Fruit fly (Drosophila melanogaster): Measurements from ENCODE around the gene Acp63F.

The Acp63F gene

DNA sequence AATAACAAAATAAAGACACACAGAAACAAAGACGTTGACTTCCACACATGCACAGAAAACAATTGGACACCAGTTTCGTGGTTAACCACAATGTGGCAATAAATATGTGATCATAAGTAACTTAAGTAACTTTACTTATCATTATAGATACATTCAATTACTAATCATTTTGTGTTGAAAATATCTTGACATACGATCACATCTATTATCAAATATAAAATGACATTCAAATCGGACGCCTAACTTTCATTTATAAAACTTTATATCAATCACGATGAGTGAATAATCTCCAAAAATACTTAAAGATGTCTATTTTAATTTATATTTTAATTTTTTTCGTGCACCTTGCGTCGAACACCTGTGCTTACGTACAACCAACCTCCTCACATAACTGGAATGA, 37.7 kb downstream of the Acp63F start:
- TF ChIP-seq HLH106 (tag; optimal IDR thresholded peaks at IDR 0.05): peak; percentile 62
- TF ChIP-seq pan (optimal IDR thresholded peaks at IDR 0.05): no peak
- TF ChIP-seq ey (GFP tag; optimal IDR thresholded peaks at IDR 0.05): peak; percentile 35
- peak; percentile 3 for TF ChIP-seq rgr (GFP tag; optimal IDR thresholded peaks at IDR 0.05)
- peak; percentile 41 for TF ChIP-seq dmrt93B (GFP tag; optimal IDR thresholded peaks at IDR 0.05)
- no peak for TF ChIP-seq CrebA (GFP tag; optimal IDR thresholded peaks at IDR 0.05; ENCODE audit: borderline replicate concordance)
- TF ChIP-seq psq (GFP tag; optimal IDR thresholded peaks at IDR 0.05): peak; percentile 14
- TF ChIP-seq sv (GFP tag; optimal IDR thresholded peaks at IDR 0.05): no peak

DNA sequence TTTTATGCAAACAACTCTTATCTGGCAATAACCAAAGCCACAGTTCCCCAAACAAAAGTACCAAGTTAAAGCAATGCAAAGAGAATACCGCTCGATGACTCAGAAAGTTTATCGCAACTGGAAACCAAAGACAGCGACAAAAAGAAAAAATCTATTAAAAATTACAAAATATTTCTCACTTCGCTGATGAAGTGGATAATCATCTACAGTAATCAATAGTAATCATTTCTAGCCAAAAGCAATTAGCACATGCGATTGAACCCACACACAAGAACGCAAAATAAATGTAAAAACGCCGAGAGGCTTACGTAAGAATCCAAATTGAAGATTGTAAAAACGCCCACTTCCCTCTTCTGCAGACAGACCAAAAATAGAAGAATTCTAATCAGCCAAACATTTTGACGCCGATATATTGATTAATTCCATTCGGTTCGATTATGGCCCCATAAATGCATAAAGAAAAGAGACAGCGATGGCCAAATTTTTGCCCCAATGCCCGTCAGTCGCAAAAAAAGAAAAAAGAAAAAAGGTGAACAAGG, 39.5 kb downstream of the Acp63F start:
- TF ChIP-seq Myc (optimal IDR thresholded peaks at IDR 0.05) (no peak), Sp1 (GFP tag; optimal IDR thresholded peaks at IDR 0.05) (peak; percentile 0), CrebA (GFP tag; optimal IDR thresholded peaks at IDR 0.05; ENCODE audit: borderline replicate concordance) (peak; percentile 46)

DNA sequence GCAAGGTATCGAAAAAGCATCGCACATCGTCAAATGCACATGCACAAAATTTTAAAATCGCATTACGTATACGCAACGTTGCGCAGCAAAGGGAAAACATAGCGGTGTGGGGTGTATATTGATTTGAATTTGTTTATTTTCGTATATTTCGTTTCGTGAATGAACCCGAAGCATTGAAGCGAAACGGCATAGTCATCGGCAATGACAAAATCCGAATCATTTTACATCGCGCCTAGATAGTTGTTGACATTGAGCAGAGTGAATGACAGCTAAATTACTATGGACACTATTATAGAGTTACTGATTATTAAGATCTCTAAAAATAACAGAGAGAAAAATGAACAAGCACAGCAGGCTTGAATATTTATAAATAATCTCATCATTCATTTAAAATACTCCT, 42.8 kb downstream of the Acp63F start:
- TF ChIP-seq CG9705 (GFP tag; optimal IDR thresholded peaks at IDR 0.05): no peak
- TF ChIP-seq GATAd (GFP tag; optimal IDR thresholded peaks at IDR 0.05): no peak

DNA sequence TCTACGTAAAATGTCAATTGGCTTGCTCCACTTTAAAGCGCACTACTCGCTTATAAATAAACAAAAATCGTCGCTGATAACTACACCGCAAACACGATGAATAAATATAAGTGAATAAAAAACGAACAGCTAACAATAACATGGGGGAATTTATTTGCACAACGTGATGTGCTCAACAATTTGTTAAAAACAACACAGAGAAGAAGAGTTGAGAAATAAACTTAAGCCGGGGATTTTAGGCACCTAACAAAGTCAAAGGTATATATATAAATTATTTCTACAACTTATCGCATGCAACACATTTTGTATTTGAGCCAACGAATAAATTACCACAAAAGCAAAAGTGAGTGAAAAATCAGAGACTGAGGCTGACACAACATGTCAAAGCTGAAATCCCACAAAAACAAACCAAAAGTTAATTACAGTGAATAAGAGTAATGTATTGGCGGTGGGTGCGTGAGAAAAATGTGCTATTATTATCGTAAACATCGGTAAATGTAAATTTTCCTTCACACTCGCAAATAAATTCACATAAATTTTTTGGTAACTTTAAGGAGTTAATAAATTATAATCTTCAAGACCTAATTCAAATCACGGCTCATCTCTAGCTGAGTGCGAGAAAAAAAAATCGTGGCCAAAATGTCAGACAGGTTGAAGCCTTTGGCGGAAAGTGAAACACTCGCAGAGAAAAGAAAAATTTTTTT, 43.7 kb downstream of the Acp63F start:
- TF ChIP-seq GATAd (GFP tag; optimal IDR thresholded peaks at IDR 0.05): no peak
- TF ChIP-seq Hr78 (GFP tag; optimal IDR thresholded peaks at IDR 0.05): no peak
- peak; percentile 31 for TF ChIP-seq br (GFP tag; optimal IDR thresholded peaks at IDR 0.05)
- peak; percentile 25 for TF ChIP-seq ey (GFP tag; optimal IDR thresholded peaks at IDR 0.05)
- TF ChIP-seq Hr83 (GFP tag; optimal IDR thresholded peaks at IDR 0.05; ENCODE audit: poor library complexity, severe bottlenecking): no peak
- TF ChIP-seq brk (GFP tag; optimal IDR thresholded peaks at IDR 0.05): no peak
- peak; percentile 42 for TF ChIP-seq OdsH (GFP tag; optimal IDR thresholded peaks at IDR 0.05)
- peak; percentile 11 for TF ChIP-seq fru (GFP tag; optimal IDR thresholded peaks at IDR 0.05)
- TF ChIP-seq Sp1 (GFP tag; optimal IDR thresholded peaks at IDR 0.05): no peak
- TF ChIP-seq Jra (GFP tag; optimal IDR thresholded peaks at IDR 0.05): no peak
- peak; percentile 39 for TF ChIP-seq rgr (GFP tag; optimal IDR thresholded peaks at IDR 0.05)
- TF ChIP-seq N (GFP tag; optimal IDR thresholded peaks at IDR 0.05): no peak
- TF ChIP-seq CG32264 (GFP tag; optimal IDR thresholded peaks at IDR 0.05): peak; percentile 18
- TF ChIP-seq h (GFP tag; optimal IDR thresholded peaks at IDR 0.05): peak; percentile 13
- TF ChIP-seq HLH106 (tag; optimal IDR thresholded peaks at IDR 0.05): no peak
- no peak for TF ChIP-seq dmrt93B (GFP tag; optimal IDR thresholded peaks at IDR 0.05)
- TF ChIP-seq jim (GFP tag; optimal IDR thresholded peaks at IDR 0.05): no peak
- no peak for TF ChIP-seq Dfd (GFP tag; optimal IDR thresholded peaks at IDR 0.05)

DNA sequence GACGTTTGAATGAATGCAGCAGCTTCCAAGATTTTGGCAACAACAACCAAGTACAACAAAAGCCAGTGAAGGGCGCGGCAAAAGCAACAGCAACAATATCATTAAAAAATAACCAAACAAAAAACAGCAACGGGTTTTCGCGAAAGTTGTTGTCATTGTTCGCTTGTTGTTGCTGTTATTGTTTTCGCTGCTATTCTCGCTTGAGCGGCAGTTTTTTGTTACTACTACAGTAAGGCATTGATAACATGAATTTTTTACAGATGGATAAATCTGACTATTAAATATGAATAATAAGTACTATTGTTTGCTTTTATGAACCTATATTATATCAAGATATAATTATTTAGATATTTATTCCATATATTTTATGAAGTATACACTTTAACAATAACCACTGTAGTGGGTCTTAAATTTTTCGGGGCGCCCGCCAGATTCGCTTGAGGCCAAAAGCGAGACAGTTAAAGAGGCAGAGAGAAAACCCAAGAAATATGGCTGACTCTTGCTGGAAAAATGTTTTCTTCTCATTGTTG, 44.7 kb downstream of the Acp63F start:
- peak; percentile 55 for TF ChIP-seq Hnf4 (GFP tag; optimal IDR thresholded peaks at IDR 0.05)
- TF ChIP-seq Jra (GFP tag; optimal IDR thresholded peaks at IDR 0.05): no peak
- peak; percentile 20 for TF ChIP-seq Vsx2 (GFP tag; optimal IDR thresholded peaks at IDR 0.05; ENCODE audit: partially characterized antibody)
- TF ChIP-seq Mio (GFP tag; optimal IDR thresholded peaks at IDR 0.05): no peak
- TF ChIP-seq N (GFP tag; optimal IDR thresholded peaks at IDR 0.05): no peak
- TF ChIP-seq HLH106 (tag; optimal IDR thresholded peaks at IDR 0.05): peak; percentile 86
- no peak for TF ChIP-seq CG32264 (GFP tag; optimal IDR thresholded peaks at IDR 0.05)
- TF ChIP-seq dsf (GFP tag; optimal IDR thresholded peaks at IDR 0.05; ENCODE audit: borderline replicate concordance): no peak
- TF ChIP-seq psq (GFP tag; optimal IDR thresholded peaks at IDR 0.05): peak; percentile 82
- peak; percentile 38 for TF ChIP-seq tai (GFP tag; optimal IDR thresholded peaks at IDR 0.05)
- TF ChIP-seq GATAd (GFP tag; optimal IDR thresholded peaks at IDR 0.05): no peak
- no peak for TF ChIP-seq usp (GFP tag; optimal IDR thresholded peaks at IDR 0.05)
- no peak for TF ChIP-seq Abd-B (GFP tag; optimal IDR thresholded peaks at IDR 0.05)
- TF ChIP-seq Rel (GFP tag; optimal IDR thresholded peaks at IDR 0.05): peak; percentile 6
- peak; percentile 42 for TF ChIP-seq Rel (tag; optimal IDR thresholded peaks at IDR 0.05)
- TF ChIP-seq br (GFP tag; optimal IDR thresholded peaks at IDR 0.05): peak; percentile 19
- TF ChIP-seq Dfd (GFP tag; optimal IDR thresholded peaks at IDR 0.05): no peak
- TF ChIP-seq fru (GFP tag; optimal IDR thresholded peaks at IDR 0.05): peak; percentile 69
- peak; percentile 39 for TF ChIP-seq CG9705 (GFP tag; optimal IDR thresholded peaks at IDR 0.05)
- TF ChIP-seq pan (optimal IDR thresholded peaks at IDR 0.05): no peak
- peak; percentile 48 for TF ChIP-seq woc (GFP tag; optimal IDR thresholded peaks at IDR 0.05)
- peak; percentile 45 for TF ChIP-seq ey (GFP tag; optimal IDR thresholded peaks at IDR 0.05)
- TF ChIP-seq Sp1 (GFP tag; optimal IDR thresholded peaks at IDR 0.05): peak; percentile 89
- TF ChIP-seq Dif (GFP tag; optimal IDR thresholded peaks at IDR 0.05; ENCODE audit: partially characterized antibody): no peak
- peak; percentile 83 for TF ChIP-seq OdsH (GFP tag; optimal IDR thresholded peaks at IDR 0.05)
- TF ChIP-seq Hr78 (GFP tag; optimal IDR thresholded peaks at IDR 0.05): no peak
- TF ChIP-seq dmrt93B (GFP tag; optimal IDR thresholded peaks at IDR 0.05): peak; percentile 54
- TF ChIP-seq sage (GFP tag; optimal IDR thresholded peaks at IDR 0.05): peak; percentile 12
- TF ChIP-seq rgr (GFP tag; optimal IDR thresholded peaks at IDR 0.05): peak; percentile 70
- peak; percentile 23 for TF ChIP-seq brk (GFP tag; optimal IDR thresholded peaks at IDR 0.05)
- peak in 1 of 2 experiments; percentile 84 for TF ChIP-seq foxo (GFP tag; optimal IDR thresholded peaks at IDR 0.05)
- TF ChIP-seq jim (GFP tag; optimal IDR thresholded peaks at IDR 0.05): no peak
- TF ChIP-seq lola (GFP tag; optimal IDR thresholded peaks at IDR 0.05): no peak
- no peak for TF ChIP-seq Myc (optimal IDR thresholded peaks at IDR 0.05)
